Worm (Caenorhabditis elegans): ENCODE results near the gene str-101.
"Not testable (repeated sequence)": the region's sequence is repeated elsewhere in the genome, so short reads cannot be mapped to it uniquely, and the experiment has no call there.

The str-101 gene

DNA sequence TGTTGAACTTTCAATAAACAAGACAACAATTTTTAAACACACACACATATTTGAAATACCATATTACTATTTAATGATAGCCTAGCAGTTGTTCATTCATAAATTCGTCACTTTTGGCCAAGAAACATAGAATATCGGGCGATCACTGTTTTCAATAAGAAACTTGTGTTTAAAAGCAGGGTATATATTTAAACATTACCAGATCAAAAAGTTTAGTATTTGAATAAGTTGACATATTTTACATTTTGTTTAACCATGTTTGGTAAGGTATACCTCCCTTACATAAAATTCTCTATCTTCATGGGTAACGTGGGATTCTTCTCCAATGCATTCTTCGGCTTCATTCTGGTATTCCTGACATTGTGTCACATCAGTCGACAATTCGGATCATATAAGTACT is 42.9 kb upstream of the str-101 start, which contains the start of gene str-8:
TSS of gene str-8 (plus strand) at position 301 of the 400 bp plus-strand sequence.
- TF ChIP-seq fkh-10 (GFP tag; optimal IDR thresholded peaks at IDR 0.05); sox-2 (GFP tag; IDR thresholded peaks at IDR 0.05); dve-1 (tag; optimal IDR thresholded peaks at IDR 0.05): not testable (repeated sequence)

- TF ChIP-seq gmeb-2 (tag; optimal IDR thresholded peaks at IDR 0.05); fkh-10 (GFP tag; optimal IDR thresholded peaks at IDR 0.05); pqm-1 (tag; optimal IDR thresholded peaks at IDR 0.05): not testable (repeated sequence)
Observed at ce11 chrV:15752941-15753340, 41.1 kb upstream of the str-101 start, which contains the start of gene str-5. TSS of gene str-5 (plus strand) at chrV:15753241.

ce11 chrV:15752049-15752448 is 40.3 kb upstream of the str-101 start, which contains the start of gene str-43:
TSS of gene str-43 (minus strand) at chrV:15752149.
- no peak for TF ChIP-seq T23F11.4 (GFP tag; optimal IDR thresholded peaks at IDR 0.05)
- TF ChIP-seq dve-1 (tag; optimal IDR thresholded peaks at IDR 0.05), result no peak

ce11 chrV:15750130-15750529 is 38.3 kb upstream of the str-101 start, which contains the start of gene str-6:
TSS of gene str-6 (minus strand) at chrV:15750230.
- TF ChIP-seq elt-2 (tag; optimal IDR thresholded peaks at IDR 0.05), result no peak
- no peak for TF ChIP-seq pax-1 (tag; optimal IDR thresholded peaks at IDR 0.05)
- TF ChIP-seq ama-1 (optimal IDR thresholded peaks at IDR 0.05), result no peak
- TF ChIP-seq lin-11 (tag; optimal IDR thresholded peaks at IDR 0.05), result no peak
- TF ChIP-seq pag-3 (tag; optimal IDR thresholded peaks at IDR 0.05; ENCODE audit: borderline replicate concordance), result no peak
- TF ChIP-seq ceh-31 (tag; optimal IDR thresholded peaks at IDR 0.05), result no peak
- TF ChIP-seq ets-4 (tag; optimal IDR thresholded peaks at IDR 0.05), result no peak
- TF ChIP-seq K09A11.1 (tag; optimal IDR thresholded peaks at IDR 0.05; ENCODE audit: insufficient read depth), result no peak
- no peak for TF ChIP-seq pat-9 (tag; optimal IDR thresholded peaks at IDR 0.05)
- no peak for TF ChIP-seq ttx-3 (tag; optimal IDR thresholded peaks at IDR 0.05)
- no peak for TF ChIP-seq F13H6.1 (tag; optimal IDR thresholded peaks at IDR 0.05)
- TF ChIP-seq mec-3 (tag; optimal IDR thresholded peaks at IDR 0.05; ENCODE audit: borderline replicate concordance), result no peak
- TF ChIP-seq lim-6 (tag; optimal IDR thresholded peaks at IDR 0.05), result no peak
- no peak for TF ChIP-seq ceh-22 (tag; optimal IDR thresholded peaks at IDR 0.05)
- no peak for TF ChIP-seq ceh-48 (tag; optimal IDR thresholded peaks at IDR 0.05)
- no peak for TF ChIP-seq ceh-19 (GFP tag; optimal IDR thresholded peaks at IDR 0.05)
- TF ChIP-seq pqm-1 (tag; optimal IDR thresholded peaks at IDR 0.05), result no peak

DNA sequence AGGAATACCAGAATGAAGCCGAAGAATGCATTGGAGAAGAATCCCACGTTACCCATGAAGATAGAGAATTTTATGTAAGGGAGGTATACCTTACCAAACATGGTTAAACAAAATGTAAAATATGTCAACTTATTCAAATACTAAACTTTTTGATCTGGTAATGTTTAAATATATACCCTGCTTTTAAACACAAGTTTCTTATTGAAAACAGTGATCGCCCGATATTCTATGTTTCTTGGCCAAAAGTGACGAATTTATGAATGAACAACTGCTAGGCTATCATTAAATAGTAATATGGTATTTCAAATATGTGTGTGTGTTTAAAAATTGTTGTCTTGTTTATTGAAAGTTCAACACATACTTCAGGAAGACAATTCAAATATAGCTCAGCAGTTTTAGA is 36.5 kb upstream of the str-101 start, which contains the start of gene T23D5.8:
TSS of gene T23D5.8 (minus strand) at position 101 of the 400 bp plus-strand sequence.
- not testable (repeated sequence) for TF ChIP-seq hlh-15, rnt-1, sdc-2 (tag; optimal IDR thresholded peaks at IDR 0.05)

DNA sequence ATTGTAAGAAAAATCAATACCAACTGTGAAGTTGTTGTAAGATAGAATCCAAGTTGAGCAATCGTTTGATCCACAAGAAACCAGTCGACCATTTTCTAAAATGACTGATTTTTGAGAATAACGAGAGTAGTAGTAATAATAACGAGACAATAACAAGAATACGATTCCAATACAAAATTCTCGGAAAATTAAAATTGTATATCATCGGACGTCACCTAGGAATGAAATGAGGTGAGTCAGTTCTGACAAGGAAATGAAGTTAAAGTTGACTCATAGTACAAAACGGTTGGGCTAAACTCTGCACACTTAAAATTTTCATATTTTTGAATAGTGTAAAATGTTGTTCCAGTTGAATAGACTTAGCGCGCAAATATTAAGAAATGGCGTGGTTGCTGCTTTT is 32.6 kb upstream of the str-101 start, which contains the start of gene str-19:
TSS of gene str-19 (minus strand) at position 101 of the 400 bp plus-strand sequence.
- TF ChIP-seq dmd-4 (tag; optimal IDR thresholded peaks at IDR 0.05; ENCODE audit: borderline replicate concordance); tbx-2 (tag; optimal IDR thresholded peaks at IDR 0.05); pha-2 (tag; optimal IDR thresholded peaks at IDR 0.05): not testable (repeated sequence)

DNA sequence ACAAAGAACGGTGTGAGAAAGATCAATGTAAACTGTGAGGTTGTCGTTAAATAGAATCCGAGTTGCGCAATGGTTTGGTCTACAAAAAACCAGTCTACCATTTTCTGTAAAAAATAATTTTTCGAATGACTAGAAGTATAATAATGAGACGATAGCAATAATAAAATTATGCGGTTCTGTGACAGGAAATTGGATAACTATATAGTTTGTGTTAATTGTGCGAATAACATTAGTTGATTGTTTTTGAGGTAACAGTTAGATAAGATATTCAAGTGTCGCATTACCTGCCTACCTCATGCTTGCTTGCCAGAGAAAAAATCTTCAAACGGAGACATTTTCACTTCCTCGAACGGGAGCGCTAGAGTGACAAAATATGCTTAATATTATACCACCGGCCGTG is 30.1 kb upstream of the str-101 start, which contains the start of gene str-18:
TSS of gene str-18 (minus strand) at position 101 of the 400 bp plus-strand sequence.
- no peak for TF ChIP-seq ceh-14 (tag; optimal IDR thresholded peaks at IDR 0.05)
- TF ChIP-seq unc-42 (tag; optimal IDR thresholded peaks at IDR 0.05), result no peak
- TF ChIP-seq ceh-45 (GFP tag; IDR thresholded peaks at IDR 0.05), result no peak
- TF ChIP-seq syd-9 (tag; optimal IDR thresholded peaks at IDR 0.05), result no peak
- no peak for TF ChIP-seq ahr-1 (tag; optimal IDR thresholded peaks at IDR 0.05)
- TF ChIP-seq C38D4.7 (GFP tag; optimal IDR thresholded peaks at IDR 0.05), result no peak
- TF ChIP-seq pha-2 (tag; optimal IDR thresholded peaks at IDR 0.05), result no peak
- no peak for TF ChIP-seq rnt-1 (tag; optimal IDR thresholded peaks at IDR 0.05)
- TF ChIP-seq che-1 (tag; optimal IDR thresholded peaks at IDR 0.05), result no peak
- no peak for TF ChIP-seq ceh-24 (tag; optimal IDR thresholded peaks at IDR 0.05)
- TF ChIP-seq hlh-8 (tag; optimal IDR thresholded peaks at IDR 0.05), result no peak
- no peak for TF ChIP-seq fkh-6 (tag; optimal IDR thresholded peaks at IDR 0.05)
- TF ChIP-seq ets-4 (tag; optimal IDR thresholded peaks at IDR 0.05), result no peak
- no peak for TF ChIP-seq pqm-1 (tag; optimal IDR thresholded peaks at IDR 0.05)
- no peak for TF ChIP-seq dve-1 (tag; optimal IDR thresholded peaks at IDR 0.05)
- TF ChIP-seq unc-86 (tag; optimal IDR thresholded peaks at IDR 0.05), result no peak
- no peak for TF ChIP-seq fkh-10 (GFP tag; optimal IDR thresholded peaks at IDR 0.05)
- TF ChIP-seq fax-1 (tag; optimal IDR thresholded peaks at IDR 0.05), result no peak
- no peak for TF ChIP-seq ceh-31 (tag; optimal IDR thresholded peaks at IDR 0.05)
- no peak for TF ChIP-seq ceh-19 (GFP tag; optimal IDR thresholded peaks at IDR 0.05)
